Worm (Caenorhabditis elegans): ENCODE measurements around the gene F43H9.4.

F43H9.4 gene

DNA sequence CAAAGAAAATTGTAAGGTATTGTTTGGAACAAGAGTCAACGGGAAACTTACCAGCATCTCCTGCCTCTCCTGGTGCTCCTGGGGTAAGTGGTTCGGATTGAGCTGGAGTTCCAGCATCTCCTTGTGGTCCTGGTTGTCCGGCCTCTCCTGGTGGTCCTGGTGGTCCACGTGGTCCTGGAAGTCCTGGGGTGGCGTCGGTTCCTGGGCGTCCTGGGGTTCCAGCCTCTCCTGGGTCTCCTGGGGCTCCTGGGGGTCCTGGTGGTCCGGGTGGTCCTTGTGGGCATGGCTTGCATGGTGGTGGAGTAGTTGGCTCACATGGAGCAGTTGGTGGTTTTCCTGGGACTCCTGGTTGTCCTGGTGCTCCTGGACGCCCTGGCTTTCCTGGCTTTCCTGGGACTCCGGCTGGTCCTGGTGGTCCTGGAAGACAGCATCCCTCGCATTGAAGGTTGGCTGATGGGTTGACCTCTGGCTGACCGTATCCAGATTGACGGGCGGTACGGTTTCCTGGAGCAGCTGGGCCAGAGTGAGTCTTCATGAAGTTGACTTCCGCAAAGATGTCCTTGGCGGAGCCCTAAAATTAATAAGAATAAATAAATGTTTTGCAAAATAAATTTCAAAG is 23.7 kb downstream of the F43H9.4 start:
- TF ChIP-seq ref-1 (GFP tag; conservative IDR thresholded peaks at IDR 0.05): no peak
- no peak for TF ChIP-seq ztf-23 (GFP tag; IDR thresholded peaks at IDR 0.05)
- TF ChIP-seq med-1 (GFP tag; optimal IDR thresholded peaks at IDR 0.05; ENCODE audit: insufficient read depth): no peak
- TF ChIP-seq tab-1 (GFP tag; IDR thresholded peaks at IDR 0.05): no peak
- no peak for TF ChIP-seq flt-1 (GFP tag; IDR thresholded peaks at IDR 0.05)
- TF ChIP-seq T22C8.4 (GFP tag; IDR thresholded peaks at IDR 0.05): no peak
- no peak for TF ChIP-seq cog-1 (tag; optimal IDR thresholded peaks at IDR 0.05)
- TF ChIP-seq klf-2 (GFP tag; conservative IDR thresholded peaks at IDR 0.05): no peak
- no peak for TF ChIP-seq ztf-29 (GFP tag; IDR thresholded peaks at IDR 0.05)

DNA sequence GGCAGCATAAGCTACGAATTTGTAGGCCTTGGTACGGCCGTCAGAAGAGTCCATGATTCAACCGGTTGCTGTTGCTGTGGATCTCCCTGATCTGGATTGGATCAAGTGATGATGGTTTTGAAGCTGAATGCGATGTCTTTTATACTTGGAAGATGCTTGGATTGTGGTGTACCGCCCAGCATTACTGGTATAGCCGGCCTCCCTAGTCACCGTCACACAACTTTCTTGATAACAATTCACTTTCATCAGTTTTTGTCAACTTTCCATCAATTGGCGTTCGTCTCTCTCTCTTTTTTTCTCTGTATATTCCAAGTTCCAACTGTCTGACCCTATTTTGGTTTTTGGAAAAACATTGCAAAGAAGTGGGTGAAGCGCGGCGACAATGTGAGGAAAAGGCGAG is 24.3 kb downstream of the F43H9.4 start, which contains the start of gene col-43:
Gene col-43 (minus strand): TSS at position 101 of the 400 bp plus-strand sequence.
- TF ChIP-seq ztf-23 (GFP tag; IDR thresholded peaks at IDR 0.05) (no peak), flt-1 (GFP tag; IDR thresholded peaks at IDR 0.05) (no peak), ref-1 (GFP tag; conservative IDR thresholded peaks at IDR 0.05) (no peak), med-1 (GFP tag; optimal IDR thresholded peaks at IDR 0.05; ENCODE audit: insufficient read depth) (no peak), ztf-29 (GFP tag; IDR thresholded peaks at IDR 0.05) (no peak), T22C8.4 (GFP tag; IDR thresholded peaks at IDR 0.05) (no peak), klf-2 (GFP tag; conservative IDR thresholded peaks at IDR 0.05) (no peak), cog-1 (tag; optimal IDR thresholded peaks at IDR 0.05) (no peak), tab-1 (GFP tag; IDR thresholded peaks at IDR 0.05) (no peak)

DNA sequence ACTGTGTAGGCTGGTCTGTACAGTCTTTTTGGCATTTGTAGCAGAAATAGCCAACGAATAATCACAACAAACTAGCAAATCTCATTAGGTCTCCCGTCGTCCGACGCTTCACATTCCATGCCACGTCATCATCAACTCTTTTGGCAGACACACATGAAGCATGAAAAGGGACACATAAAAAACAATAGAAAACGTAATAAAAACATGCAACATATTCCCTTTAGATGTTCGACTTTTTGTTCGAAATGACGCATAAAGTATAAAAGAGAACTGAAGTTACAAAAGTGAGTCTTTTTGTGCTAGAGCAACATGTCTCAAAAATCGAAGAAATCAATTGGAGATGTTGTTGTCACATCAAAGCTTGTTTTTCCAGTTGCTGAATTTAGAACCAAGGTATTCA is 25.3 kb downstream of the F43H9.4 start, which contains the start of gene sth-1:
Gene sth-1 (plus strand): TSS at position 301 of the 400 bp plus-strand sequence.
- TF ChIP-seq med-1 (GFP tag; optimal IDR thresholded peaks at IDR 0.05; ENCODE audit: insufficient read depth) (no peak), tab-1 (GFP tag; IDR thresholded peaks at IDR 0.05) (no peak), flt-1 (GFP tag; IDR thresholded peaks at IDR 0.05) (no peak), ztf-23 (GFP tag; IDR thresholded peaks at IDR 0.05) (no peak), ref-1 (GFP tag; conservative IDR thresholded peaks at IDR 0.05) (no peak), cog-1 (tag; optimal IDR thresholded peaks at IDR 0.05) (no peak), klf-2 (GFP tag; conservative IDR thresholded peaks at IDR 0.05) (no peak), T22C8.4 (GFP tag; IDR thresholded peaks at IDR 0.05) (no peak), ztf-29 (GFP tag; IDR thresholded peaks at IDR 0.05) (no peak)

DNA sequence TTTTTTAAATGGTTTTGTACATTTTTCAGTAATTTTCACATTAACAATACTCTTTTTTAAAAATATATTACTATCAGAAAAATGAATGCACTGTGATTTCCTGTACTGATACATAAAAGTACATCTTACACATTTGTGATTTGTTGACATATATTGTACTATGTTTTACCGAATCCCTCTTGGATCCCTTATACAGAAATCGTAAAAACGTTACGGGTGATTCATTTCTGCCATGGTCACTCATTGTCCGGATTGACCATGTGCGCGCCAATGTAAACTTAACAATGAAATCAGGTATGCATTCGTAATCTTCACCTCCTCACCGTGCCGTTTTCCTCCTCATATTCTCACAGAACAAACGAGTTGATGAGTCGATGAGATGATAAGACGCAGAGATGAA is 27.6 kb downstream of the F43H9.4 start, which contains the start of gene ZC513.2:
Gene ZC513.2 (plus strand): TSS at position 301 of the 400 bp plus-strand sequence.
- no peak for TF ChIP-seq ztf-23 (GFP tag; IDR thresholded peaks at IDR 0.05)
- no peak for TF ChIP-seq cog-1 (tag; optimal IDR thresholded peaks at IDR 0.05)
- no peak for TF ChIP-seq klf-2 (GFP tag; conservative IDR thresholded peaks at IDR 0.05)
- TF ChIP-seq ztf-29 (GFP tag; IDR thresholded peaks at IDR 0.05): no peak
- TF ChIP-seq T22C8.4 (GFP tag; IDR thresholded peaks at IDR 0.05): no peak
- no peak for TF ChIP-seq tab-1 (GFP tag; IDR thresholded peaks at IDR 0.05)

DNA sequence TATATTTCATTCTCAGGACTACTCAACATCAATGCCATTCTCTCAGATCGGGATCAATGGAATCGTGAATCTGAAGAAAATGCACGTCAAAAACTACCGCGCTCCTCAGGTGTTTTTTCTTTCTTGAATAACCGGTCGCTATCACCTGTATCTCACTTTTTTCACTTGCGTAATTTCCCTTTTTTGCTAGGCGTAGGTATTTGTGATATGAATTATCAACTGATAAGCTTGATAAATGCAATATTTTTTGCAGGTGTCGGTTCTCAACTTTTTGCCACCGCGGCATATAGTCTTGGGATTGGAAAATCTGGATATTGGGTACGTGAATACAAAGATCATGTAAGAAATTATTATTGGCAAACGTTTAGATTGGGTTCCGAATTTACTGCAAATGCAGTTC is 28.7 kb downstream of the F43H9.4 start:
- no peak for TF ChIP-seq ztf-29 (GFP tag; IDR thresholded peaks at IDR 0.05)
- TF ChIP-seq cog-1 (tag; optimal IDR thresholded peaks at IDR 0.05): no peak
- no peak for TF ChIP-seq ztf-23 (GFP tag; IDR thresholded peaks at IDR 0.05)
- TF ChIP-seq med-1 (GFP tag; optimal IDR thresholded peaks at IDR 0.05; ENCODE audit: insufficient read depth): no peak
- no peak for TF ChIP-seq T22C8.4 (GFP tag; IDR thresholded peaks at IDR 0.05)
- TF ChIP-seq tab-1 (GFP tag; IDR thresholded peaks at IDR 0.05): no peak
- no peak for TF ChIP-seq klf-2 (GFP tag; conservative IDR thresholded peaks at IDR 0.05)
- TF ChIP-seq ref-1 (GFP tag; conservative IDR thresholded peaks at IDR 0.05): no peak
- TF ChIP-seq flt-1 (GFP tag; IDR thresholded peaks at IDR 0.05): no peak

DNA sequence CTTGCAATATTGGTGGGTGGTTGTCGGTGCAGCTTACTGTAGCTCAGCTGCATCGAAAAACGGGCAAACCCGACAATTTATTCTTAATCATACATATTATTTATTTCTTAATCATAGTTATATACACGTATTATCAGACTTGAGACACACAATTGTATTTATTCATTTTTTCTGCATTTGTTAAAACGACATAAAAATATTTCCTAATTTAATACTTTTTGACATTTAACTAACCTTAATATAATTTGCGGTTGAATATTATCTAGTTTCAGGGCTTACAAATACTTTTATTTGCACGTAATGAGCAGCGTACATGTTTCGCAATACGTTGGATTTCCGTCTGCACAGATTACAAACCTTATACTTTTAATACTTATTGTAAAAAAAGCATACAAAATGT is 31.9 kb downstream of the F43H9.4 start, which contains the start of gene str-138:
Gene str-138 (plus strand): TSS at position 301 of the 400 bp plus-strand sequence.
- no peak for TF ChIP-seq T22C8.4 (GFP tag; IDR thresholded peaks at IDR 0.05)
- no peak for TF ChIP-seq cog-1 (tag; optimal IDR thresholded peaks at IDR 0.05)
- TF ChIP-seq ref-1 (GFP tag; conservative IDR thresholded peaks at IDR 0.05): no peak
- TF ChIP-seq flt-1 (GFP tag; IDR thresholded peaks at IDR 0.05): no peak
- TF ChIP-seq ztf-29 (GFP tag; IDR thresholded peaks at IDR 0.05): no peak
- TF ChIP-seq klf-2 (GFP tag; conservative IDR thresholded peaks at IDR 0.05): no peak
- TF ChIP-seq ztf-23 (GFP tag; IDR thresholded peaks at IDR 0.05): no peak

DNA sequence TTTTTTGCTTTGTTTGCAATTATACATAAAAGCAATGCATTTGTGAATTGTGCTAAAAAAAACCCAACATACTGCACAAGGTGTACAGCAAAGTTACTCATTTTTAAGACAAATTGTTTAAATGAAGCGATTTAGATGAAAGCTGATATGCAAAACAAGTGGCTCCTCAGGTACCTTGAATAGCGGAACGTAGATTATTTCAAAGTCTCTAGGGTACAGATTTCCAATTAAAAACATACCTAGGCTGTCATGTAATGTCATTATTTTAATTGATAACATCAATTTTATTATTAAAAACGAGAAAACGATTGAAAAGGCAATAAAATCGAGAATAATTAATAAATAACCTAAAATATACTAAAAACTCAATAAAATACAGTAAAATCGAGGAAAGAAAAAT is 35.6 kb downstream of the F43H9.4 start, which contains the start of gene str-139:
Gene str-139 (minus strand): TSS at position 101 of the 400 bp plus-strand sequence.
- TF ChIP-seq ztf-29 (GFP tag; IDR thresholded peaks at IDR 0.05): no peak
- no peak for TF ChIP-seq med-1 (GFP tag; optimal IDR thresholded peaks at IDR 0.05; ENCODE audit: insufficient read depth)
- no peak for TF ChIP-seq ref-1 (GFP tag; conservative IDR thresholded peaks at IDR 0.05)
- no peak for TF ChIP-seq ztf-23 (GFP tag; IDR thresholded peaks at IDR 0.05)
- no peak for TF ChIP-seq flt-1 (GFP tag; IDR thresholded peaks at IDR 0.05)
- no peak for TF ChIP-seq T22C8.4 (GFP tag; IDR thresholded peaks at IDR 0.05)
- no peak for TF ChIP-seq tab-1 (GFP tag; IDR thresholded peaks at IDR 0.05)
- TF ChIP-seq cog-1 (tag; optimal IDR thresholded peaks at IDR 0.05): no peak
- TF ChIP-seq klf-2 (GFP tag; conservative IDR thresholded peaks at IDR 0.05): no peak

DNA sequence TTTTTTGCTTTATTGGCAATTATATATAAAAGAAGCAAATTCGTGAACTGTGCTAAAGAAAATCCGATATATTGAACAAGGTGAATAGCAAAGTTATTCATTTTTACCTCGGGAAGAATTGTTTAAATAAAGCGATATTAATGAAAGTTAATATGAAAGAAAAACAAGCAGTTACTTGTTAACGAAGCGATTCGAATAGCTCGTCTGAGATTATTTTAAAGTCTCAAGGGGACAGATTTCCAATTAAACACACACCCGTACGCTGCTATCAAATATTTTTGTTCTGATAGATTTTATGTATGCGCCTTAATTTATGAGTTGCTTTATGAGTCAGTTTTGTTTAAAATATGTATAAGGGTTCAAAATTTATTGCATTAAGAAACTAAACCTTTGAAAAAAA is 41.3 kb downstream of the F43H9.4 start, which contains the start of gene str-140:
Gene str-140 (minus strand): TSS at position 101 of the 400 bp plus-strand sequence.
- TF ChIP-seq tab-1 (GFP tag; IDR thresholded peaks at IDR 0.05): no peak

DNA sequence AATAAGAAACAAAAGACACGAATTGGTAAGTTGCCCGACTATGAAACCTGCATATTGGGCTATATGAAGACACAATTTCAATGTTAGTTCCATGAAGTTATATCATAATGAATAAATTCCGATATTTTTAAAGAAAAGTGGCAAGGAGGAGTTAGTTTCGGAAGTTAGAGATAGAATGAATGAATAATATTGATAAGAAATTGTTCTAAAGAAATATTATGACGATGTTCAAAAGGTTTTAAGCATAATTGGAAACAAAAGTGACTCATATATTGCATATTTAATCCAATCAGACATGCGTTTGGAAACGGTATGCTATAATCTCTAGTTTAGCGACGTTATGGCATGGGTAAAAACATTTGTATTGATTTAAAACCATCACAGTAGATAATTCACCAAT is 43.1 kb downstream of the F43H9.4 start, which contains the start of gene str-143:
Gene str-143 (minus strand): TSS at position 101 of the 400 bp plus-strand sequence.
- TF ChIP-seq cog-1 (tag; optimal IDR thresholded peaks at IDR 0.05) (no peak), flt-1 (GFP tag; IDR thresholded peaks at IDR 0.05) (no peak), med-1 (GFP tag; optimal IDR thresholded peaks at IDR 0.05; ENCODE audit: insufficient read depth) (no peak), T22C8.4 (GFP tag; IDR thresholded peaks at IDR 0.05) (no peak)

DNA sequence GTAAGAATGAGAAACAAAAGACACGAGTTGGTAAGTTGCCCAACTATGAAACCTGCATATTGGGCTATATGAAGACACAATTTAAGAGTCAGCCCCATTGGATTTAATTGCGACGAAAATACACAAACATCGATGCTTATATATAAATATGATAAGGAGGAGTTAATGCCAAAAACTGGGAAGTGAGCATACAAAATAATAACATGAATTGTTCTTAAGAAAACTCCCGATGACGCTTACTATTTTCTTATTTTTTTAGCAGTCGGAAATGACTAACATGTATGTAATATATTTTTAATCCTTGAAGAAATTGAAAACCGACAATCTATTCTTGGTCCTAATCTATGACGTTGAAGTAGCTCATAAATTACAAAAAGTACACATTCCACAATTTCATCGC is 45.5 kb downstream of the F43H9.4 start, which contains the start of gene str-144:
Gene str-144 (minus strand): TSS at position 101 of the 400 bp plus-strand sequence.
- TF ChIP-seq cog-1 (tag; optimal IDR thresholded peaks at IDR 0.05) (no peak), klf-2 (GFP tag; conservative IDR thresholded peaks at IDR 0.05) (no peak), ztf-23 (GFP tag; IDR thresholded peaks at IDR 0.05) (no peak), ref-1 (GFP tag; conservative IDR thresholded peaks at IDR 0.05) (no peak), med-1 (GFP tag; optimal IDR thresholded peaks at IDR 0.05; ENCODE audit: insufficient read depth) (no peak), T22C8.4 (GFP tag; IDR thresholded peaks at IDR 0.05) (no peak), tab-1 (GFP tag; IDR thresholded peaks at IDR 0.05) (no peak), ztf-29 (GFP tag; IDR thresholded peaks at IDR 0.05) (no peak), flt-1 (GFP tag; IDR thresholded peaks at IDR 0.05) (no peak)
